Fruit fly (Drosophila melanogaster) whole organism, embryonic: ENCODE data around the gene zf30C.

Experiments used
- Aef1 ChIP-seq: fragments of 200-800 bp; sonication (Bioruptor generic); IDR thresholded peaks from 3 replicates; pipeline ENCODE4 v1.3.6; 2022; ENCODE audit warnings: missing biosample characterization, missing genetic modification characterization
- Bdp1 ChIP-seq: fragments of 200-800 bp; sonication (Bioruptor generic); optimal IDR thresholded peaks from 3 replicates; lab custom pipeline; 2016; ENCODE audit warnings: missing biosample characterization, missing genetic modification characterization
- Bteb2 ChIP-seq: fragments of 200-800 bp; sonication (Bioruptor generic); optimal IDR thresholded peaks from 2 replicates; lab custom pipeline; 2016; ENCODE audit warnings: missing biosample characterization, missing genetic modification characterization
- CG10209 ChIP-seq: fragments of 200-800 bp; sonication (Bioruptor generic); optimal IDR thresholded peaks from 3 replicates; lab custom pipeline; 2017; ENCODE audit warnings: missing biosample characterization, mild to moderate bottlenecking, missing genetic modification characterization, missing genetic modification reagents
- CG1024 ChIP-seq: fragments of 200-800 bp; sonication (Bioruptor generic); IDR thresholded peaks from 2 replicates; pipeline ENCODE4 v1.3.6; 2022; ENCODE audit warnings: missing biosample characterization, missing genetic modification characterization
- CG10462 ChIP-seq: fragments of 200-800 bp; sonication (Bioruptor generic); optimal IDR thresholded peaks from 2 replicates; lab custom pipeline; 2016; ENCODE audit warnings: missing biosample characterization, missing genetic modification characterization
- CG12155 ChIP-seq: fragments of 200-800 bp; sonication (Bioruptor generic); optimal IDR thresholded peaks from 3 replicates; lab custom pipeline; 2016; ENCODE audit warnings: missing biosample characterization, missing genetic modification characterization
- CG1233 ChIP-seq: fragments of 200-800 bp; sonication (Bioruptor generic); optimal IDR thresholded peaks from 4 replicates; lab custom pipeline; 2018; ENCODE audit warnings: missing biosample characterization, mild to moderate bottlenecking, missing genetic modification characterization
- CG12391 ChIP-seq: fragments of 200-800 bp; sonication (Bioruptor generic); optimal IDR thresholded peaks from 3 replicates; lab custom pipeline; 2018; ENCODE audit warnings: missing biosample characterization, mild to moderate bottlenecking, missing genetic modification characterization, moderate library complexity
- CG14667 ChIP-seq: fragments of 200-800 bp; sonication (Bioruptor generic); IDR thresholded peaks from 2 replicates; pipeline ENCODE4 v1.3.6; 2022; ENCODE audit warnings: missing biosample characterization, missing genetic modification characterization
- CG15011 ChIP-seq: fragments of 200-800 bp; sonication (Bioruptor generic); optimal IDR thresholded peaks from 3 replicates; lab custom pipeline; 2018; ENCODE audit warnings: missing biosample characterization, mild to moderate bottlenecking, missing genetic modification characterization
- CG15073 ChIP-seq: fragments of 200-800 bp; sonication (Bioruptor generic); optimal IDR thresholded peaks from 2 replicates; lab custom pipeline; 2016; ENCODE audit warnings: missing biosample characterization, missing genetic modification characterization
- CG16779 ChIP-seq: fragments of 200-800 bp; sonication (Bioruptor generic); IDR thresholded peaks from 2 replicates; pipeline ENCODE4 v1.3.6; 2022; ENCODE audit warnings: missing biosample characterization, missing genetic modification characterization
- CG16815 ChIP-seq: fragments of 200-800 bp; sonication (Bioruptor generic); optimal IDR thresholded peaks from 3 replicates; lab custom pipeline; 2017; ENCODE audit warnings: missing biosample characterization, mild to moderate bottlenecking, missing genetic modification characterization
- CG17361 ChIP-seq: fragments of 200-800 bp; sonication (Bioruptor generic); IDR thresholded peaks from 3 replicates; pipeline ENCODE4 v1.3.6; 2022; ENCODE audit warnings: missing biosample characterization, missing genetic modification characterization
- CG18619 ChIP-seq: fragments of 200-800 bp; sonication (Bioruptor generic); optimal IDR thresholded peaks from 3 replicates; lab custom pipeline; 2017; ENCODE audit warnings: missing biosample characterization, mild to moderate bottlenecking, missing genetic modification characterization
- CG2129 ChIP-seq: fragments of 200-800 bp; sonication (Bioruptor generic); IDR thresholded peaks from 2 replicates; pipeline ENCODE4 v1.3.6; 2022; ENCODE audit warnings: missing biosample characterization, missing genetic modification characterization; ENCODE audit not compliant: partially characterized antibody
- CG2202 ChIP-seq: fragments of 200-800 bp; sonication (Bioruptor generic); optimal IDR thresholded peaks from 2 replicates; lab custom pipeline; 2018; ENCODE audit warnings: missing biosample characterization, mild to moderate bottlenecking, missing genetic modification characterization
- CG3281 ChIP-seq: fragments of 200-800 bp; sonication (Bioruptor generic); optimal IDR thresholded peaks from 3 replicates; lab custom pipeline; 2017; ENCODE audit warnings: missing biosample characterization, mild to moderate bottlenecking, missing genetic modification characterization
- CG3995 ChIP-seq: fragments of 200-800 bp; sonication (Bioruptor generic); optimal IDR thresholded peaks from 3 replicates; lab custom pipeline; 2016; ENCODE audit warnings: missing biosample characterization, missing genetic modification characterization
- CG4282 ChIP-seq: fragments of 200-800 bp; sonication (Bioruptor generic); optimal IDR thresholded peaks from 2 replicates; lab custom pipeline; 2016; ENCODE audit warnings: missing biosample characterization, missing genetic modification characterization
- CG5953 ChIP-seq: fragments of 200-800 bp; sonication (Bioruptor generic); IDR thresholded peaks from 2 replicates; pipeline ENCODE4 v1.3.6; 2022; ENCODE audit warnings: missing biosample characterization, missing genetic modification characterization
- CG6254 ChIP-seq: fragments of 200-800 bp; sonication (Bioruptor generic); optimal IDR thresholded peaks from 3 replicates; lab custom pipeline; 2017; ENCODE audit warnings: mild to moderate bottlenecking, missing biosample characterization, missing genetic modification reagents, missing genetic modification characterization
- CG6765 ChIP-seq: fragments of 200-800 bp; sonication (Bioruptor generic); optimal IDR thresholded peaks from 3 replicates; lab custom pipeline; 2017; ENCODE audit warnings: missing biosample characterization, mild to moderate bottlenecking, missing genetic modification characterization
- CG6854 ChIP-seq: fragments of 200-800 bp; sonication (Bioruptor generic); optimal IDR thresholded peaks from 3 replicates; lab custom pipeline; 2017; ENCODE audit warnings: missing biosample characterization, mild to moderate bottlenecking, missing genetic modification characterization
- CG7839 ChIP-seq: fragments of 200-800 bp; sonication (Bioruptor generic); optimal IDR thresholded peaks from 3 replicates; lab custom pipeline; 2018; ENCODE audit warnings: missing biosample characterization, mild to moderate bottlenecking, missing genetic modification characterization, moderate library complexity
- CG9437 ChIP-seq: fragments of 200-800 bp; sonication (Bioruptor generic); optimal IDR thresholded peaks from 2 replicates; lab custom pipeline; 2018; ENCODE audit warnings: missing biosample characterization, mild to moderate bottlenecking, missing genetic modification characterization
- CG9727 ChIP-seq: fragments of 200-800 bp; sonication (Bioruptor generic); optimal IDR thresholded peaks from 3 replicates; lab custom pipeline; 2017; ENCODE audit warnings: missing biosample characterization, mild to moderate bottlenecking, missing genetic modification characterization
- Deaf1 ChIP-seq: fragments of 200-800 bp; optimal IDR thresholded peaks from 3 replicates; lab custom pipeline; 2019; ENCODE audit warnings: missing biosample characterization, mild to moderate bottlenecking, missing genetic modification characterization, moderate library complexity
- Hr39 ChIP-seq: fragments of >200 bp; optimal IDR thresholded peaks from 2 replicates; lab custom pipeline; 2017
- Hsf ChIP-seq: fragments of 200-800 bp; sonication (Bioruptor generic); optimal IDR thresholded peaks from 3 replicates; lab custom pipeline; 2016; ENCODE audit warnings: missing biosample characterization, missing genetic modification characterization
- Lpt ChIP-seq: fragments of >200 bp; optimal IDR thresholded peaks from 2 replicates; lab custom pipeline; 2018; ENCODE audit warnings: missing biosample characterization, missing genetic modification characterization
- MESR4 ChIP-seq: fragments of 200-800 bp; sonication (Bioruptor generic); optimal IDR thresholded peaks from 2 replicates; lab custom pipeline; 2018; ENCODE audit warnings: missing biosample characterization, mild to moderate bottlenecking, missing genetic modification characterization, moderate library complexity
- Med ChIP-seq: fragments of 200-800 bp; sonication (Bioruptor generic); peaks from one replicate; lab custom pipeline; 2016; ENCODE audit warnings: missing biosample characterization, missing genetic modification characterization, mild to moderate bottlenecking, inconsistent platforms, moderate library complexity
- Meics ChIP-seq: fragments of 200-800 bp; sonication (Bioruptor generic); optimal IDR thresholded peaks from 2 replicates; lab custom pipeline; 2017; ENCODE audit warnings: missing biosample characterization, mild to moderate bottlenecking, missing genetic modification characterization
- NC2α ChIP-seq: fragments of 200-800 bp; sonication (Bioruptor generic); optimal IDR thresholded peaks from 2 replicates; lab custom pipeline; 2016; ENCODE audit warnings: missing biosample characterization, missing genetic modification characterization
- Oaz ChIP-seq: fragments of 200-800 bp; sonication (Bioruptor generic); IDR thresholded peaks from 2 replicates; pipeline ENCODE4 v1.3.6; 2022; ENCODE audit warnings: missing biosample characterization, missing genetic modification characterization
- bab2 ChIP-seq: fragments of 200-800 bp; sonication (Bioruptor generic); optimal IDR thresholded peaks from 2 replicates; lab custom pipeline; 2016; ENCODE audit warnings: missing biosample characterization, missing genetic modification characterization
- bbx ChIP-seq: fragments of 200-800 bp; sonication (Bioruptor generic); IDR thresholded peaks from 2 replicates; pipeline ENCODE4 v1.3.6; 2022; ENCODE audit warnings: missing biosample characterization, missing genetic modification characterization; ENCODE audit not compliant: partially characterized antibody
- cwo ChIP-seq: fragments of 200-800 bp; sonication (Bioruptor generic); optimal IDR thresholded peaks from 3 replicates; lab custom pipeline; 2017; ENCODE audit warnings: missing biosample characterization, missing genetic modification characterization, mild to moderate bottlenecking, moderate library complexity, missing genetic modification reagents
- dpn ChIP-seq, 2 experiments: fragments of 200-800 bp; sonication (Bioruptor generic); optimal IDR thresholded peaks; 3 replicates each; lab custom pipeline; 2016; ENCODE audit warnings: missing biosample characterization in 2 of 2, missing genetic modification characterization in 2 of 2
- ems ChIP-seq: fragments of 200-800 bp; sonication (Bioruptor generic); optimal IDR thresholded peaks from 3 replicates; lab custom pipeline; 2016; ENCODE audit warnings: missing biosample characterization, missing genetic modification characterization
- esg ChIP-seq: fragments of 200-800 bp; sonication (Bioruptor generic); conservative IDR thresholded peaks from 2 replicates; pipeline ENCODE4 v1.3.6; 2022; ENCODE audit warnings: missing biosample characterization, missing genetic modification characterization
- fru ChIP-seq: fragments of >200 bp; optimal IDR thresholded peaks from 2 replicates; lab custom pipeline; 2017
- lab ChIP-seq: fragments of 200-800 bp; sonication (Bioruptor generic); optimal IDR thresholded peaks from 3 replicates; lab custom pipeline; 2017; ENCODE audit warnings: missing biosample characterization, missing genetic modification characterization, mild to moderate bottlenecking, moderate library complexity, missing genetic modification reagents
- lilli ChIP-seq: fragments of 200-800 bp; sonication (Bioruptor generic); optimal IDR thresholded peaks from 3 replicates; lab custom pipeline; 2016; ENCODE audit warnings: missing biosample characterization, missing genetic modification characterization
- otp ChIP-seq: fragments of 200-800 bp; sonication (Bioruptor generic); IDR thresholded peaks from 3 replicates; pipeline ENCODE4, ENCODE4 v1.3.6; 2022; ENCODE audit warnings: missing biosample characterization, missing genetic modification characterization
- pita ChIP-seq: fragments of 200-800 bp; sonication (Bioruptor generic); optimal IDR thresholded peaks from 2 replicates; lab custom pipeline; 2017; ENCODE audit warnings: missing biosample characterization, mild to moderate bottlenecking, missing genetic modification characterization
- sens-2 ChIP-seq: fragments of 200-800 bp; sonication (Bioruptor generic); IDR thresholded peaks from 2 replicates; pipeline ENCODE4 v1.3.6; 2022; ENCODE audit warnings: missing biosample characterization, missing genetic modification characterization
- slbo ChIP-seq: fragments of 200-800 bp; sonication (Bioruptor generic); IDR thresholded peaks from 2 replicates; pipeline ENCODE4 v1.3.6; 2022; ENCODE audit warnings: missing biosample characterization, missing genetic modification characterization
- sug ChIP-seq: fragments of 200-800 bp; optimal IDR thresholded peaks from 2 replicates; lab custom pipeline; 2019; ENCODE audit warnings: missing biosample characterization, mild to moderate bottlenecking, missing genetic modification characterization, moderate library complexity
- zen ChIP-seq: fragments of 200-800 bp; sonication (Bioruptor generic); optimal IDR thresholded peaks from 3 replicates; lab custom pipeline; 2018; ENCODE audit warnings: missing biosample characterization, mild to moderate bottlenecking, missing genetic modification characterization, moderate library complexity
- zf30C ChIP-seq: fragments of 200-800 bp; sonication (Bioruptor generic); optimal IDR thresholded peaks from 3 replicates; lab custom pipeline; 2018; ENCODE audit warnings: missing biosample characterization, mild to moderate bottlenecking, missing genetic modification characterization

Gene zf30C

dm6 chr2L:9779147-9779546, 21.0 kb downstream of the zf30C start (continued):
- TF ChIP-seq CG10209 (GFP tag; lab: Kevin White, UChicago): no peak
- TF ChIP-seq Oaz (GFP tag; lab: Robert Waterston, UW): no peak
- peak; percentile 2 for TF ChIP-seq CG9437 (GFP tag; lab: Kevin White, UChicago)
- peak; percentile 42 for TF ChIP-seq CG7839 (tag; lab: Kevin White, UChicago)
- no peak for TF ChIP-seq sens-2 (GFP tag; lab: Robert Waterston, UW)
- no peak for TF ChIP-seq Hr39 (lab: Kevin White, UChicago)
- peak; percentile 7 for TF ChIP-seq CG18619 (GFP tag; lab: Kevin White, UChicago)
- no peak for TF ChIP-seq CG5953
- no peak for TF ChIP-seq Bdp1
- no peak for TF ChIP-seq CG16779 (GFP tag; lab: Robert Waterston, UW)
- no peak for TF ChIP-seq Aef1 (GFP tag; lab: Robert Waterston, UW)
- no peak for TF ChIP-seq CG10462 (GFP tag; lab: Kevin White, UChicago)
- peak; percentile 29 for TF ChIP-seq CG12155 (GFP tag; lab: Kevin White, UChicago)
- peak; percentile 87 for TF ChIP-seq Med (GFP tag; lab: Kevin White, UChicago)
- TF ChIP-seq lilli: peak; percentile 32
- no peak for TF ChIP-seq CG1024 (GFP tag; lab: Robert Waterston, UW)
- no peak for TF ChIP-seq CG6854 (GFP tag; lab: Kevin White, UChicago)
- TF ChIP-seq CG6254 (GFP tag; lab: Kevin White, UChicago): no peak
- TF ChIP-seq MESR4 (GFP tag; lab: Kevin White, UChicago): no peak
- 0 out of 3 replicates have a peak, but pooled peaks have one; percentile 15 for TF ChIP-seq CG17361 (GFP tag; lab: Robert Waterston, UW)
- TF ChIP-seq zen (tag; lab: Kevin White, UChicago): no peak
- no peak for TF ChIP-seq fru (lab: Kevin White, UChicago)
- peak; percentile 27 for TF ChIP-seq Meics (GFP tag; lab: Kevin White, UChicago)
- peak; percentile 44 for TF ChIP-seq CG3281 (GFP tag; lab: Kevin White, UChicago)
- peak; percentile 34 for TF ChIP-seq lab (GFP tag; lab: Kevin White, UChicago)
- TF ChIP-seq bab2 (GFP tag; lab: Kevin White, UChicago): no peak
- TF ChIP-seq CG3995 (GFP tag; lab: Kevin White, UChicago): no peak
- peak; percentile 16 for TF ChIP-seq CG12391 (tag; lab: Kevin White, UChicago)
- TF ChIP-seq esg (GFP tag; lab: Robert Waterston, UW): no peak
- TF ChIP-seq CG14667 (GFP tag; lab: Robert Waterston, UW): no peak
- TF ChIP-seq ems (GFP tag; lab: Kevin White, UChicago): no peak
- TF ChIP-seq sug (tag; lab: Kevin White, UChicago): peak; percentile 6
- peak; percentile 14 for TF ChIP-seq CG1233 (GFP tag; lab: Kevin White, UChicago)
- no peak for TF ChIP-seq CG2202 (tag; lab: Kevin White, UChicago)
- no peak for TF ChIP-seq Hsf (GFP tag; lab: Kevin White, UChicago)
- TF ChIP-seq slbo: peak; percentile 67
- TF ChIP-seq CG4282 (GFP tag; lab: Kevin White, UChicago): no peak
- TF ChIP-seq CG15073 (GFP tag; lab: Kevin White, UChicago): no peak
- no peak for TF ChIP-seq zf30C (GFP tag; lab: Kevin White, UChicago)
- peak; percentile 7 for TF ChIP-seq Deaf1 (tag; lab: Kevin White, UChicago)
- TF ChIP-seq otp (GFP tag; lab: Robert Waterston, UW): no peak
- TF ChIP-seq cwo (GFP tag; lab: Kevin White, UChicago): peak; percentile 4
- no peak for TF ChIP-seq CG9727 (GFP tag; lab: Kevin White, UChicago)
- no peak for TF ChIP-seq Lpt (GFP tag; lab: Kevin White, UChicago)
- no peak for TF ChIP-seq CG2129 (GFP tag; lab: Robert Waterston, UW)
- peak in 1 of 2 experiments; percentile 28 for TF ChIP-seq dpn (GFP tag; optimal IDR thresholded peaks at IDR 0.05; lab: Kevin White, UChicago)
- TF ChIP-seq CG16815 (GFP tag; lab: Kevin White, UChicago): peak; percentile 3
- TF ChIP-seq Bteb2: no peak
- no peak for TF ChIP-seq bbx
- TF ChIP-seq pita (GFP tag; lab: Kevin White, UChicago): no peak
- TF ChIP-seq CG15011 (GFP tag; lab: Kevin White, UChicago): no peak
- no peak for TF ChIP-seq CG6765
- no peak for TF ChIP-seq NC2α (GFP tag; lab: Kevin White, UChicago)
